Worm (Caenorhabditis elegans): ENCODE results near the gene nhr-50.

- TF ChIP-seq nhr-90 (tag; optimal IDR thresholded peaks at IDR 0.05) (no peak), zim-3 (tag; optimal IDR thresholded peaks at IDR 0.05) (no peak), F39B2.1 (GFP tag; IDR thresholded peaks at IDR 0.05) (no peak), B0336.3 (GFP tag; IDR thresholded peaks at IDR 0.05) (no peak), T07F8.4 (tag; optimal IDR thresholded peaks at IDR 0.05) (no peak), snpc-4 (GFP tag; optimal IDR thresholded peaks at IDR 0.05) (no peak), snpc-4 (tag; optimal IDR thresholded peaks at IDR 0.05) (no peak), ekl-4 (GFP tag; IDR thresholded peaks at IDR 0.05) (no peak), rec-8 (tag; optimal IDR thresholded peaks at IDR 0.05) (no peak), pha-4 (tag; optimal IDR thresholded peaks at IDR 0.05) (no peak)
Observed at ce11 chrV:15950903-15951302, 49.5 kb downstream of the nhr-50 start, which contains the start of gene srw-59.
